Worm (Caenorhabditis elegans): ENCODE results near the gene C05G5.1.

DNA sequence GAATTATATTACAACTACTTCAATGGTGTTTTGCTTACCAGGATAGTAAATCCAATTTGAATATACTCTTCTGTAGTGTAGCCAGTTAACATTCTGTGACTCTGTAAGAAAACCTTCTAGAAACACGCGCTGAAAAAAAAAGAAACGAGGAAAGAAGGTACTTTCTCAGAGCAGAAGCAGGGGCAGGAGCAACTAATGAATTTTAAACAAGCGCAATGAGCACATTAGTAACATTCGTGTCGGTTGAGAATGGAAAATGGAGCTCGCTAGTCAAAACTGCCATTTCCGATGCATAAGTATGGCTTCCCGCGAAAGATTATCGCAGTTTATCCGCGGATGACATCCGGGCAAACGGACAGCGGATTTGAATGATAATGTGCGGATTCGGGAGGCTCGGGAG is 12.0 kb upstream of the C05G5.1 start, which contains the start of gene C05G5.3:
- TF ChIP-seq ama-1 (optimal IDR thresholded peaks at IDR 0.05): no peak
- no peak for TF ChIP-seq hmbx-1 (tag; optimal IDR thresholded peaks at IDR 0.05)
- TF ChIP-seq ceh-36 (tag; optimal IDR thresholded peaks at IDR 0.05): no peak
- no peak for TF ChIP-seq B0310.2 (tag; optimal IDR thresholded peaks at IDR 0.05)
